Fruit fly (Drosophila melanogaster) whole organism, embryonic: ENCODE measurements around the gene Osi20.
A peak's percentile ranks its signal among the peaks of the same experiment; 100 is the strongest.

Source experiments
- Asciz ChIP-seq: fragments of 200-800 bp; sonication (Bioruptor generic); optimal IDR thresholded peaks from 2 replicates; lab custom pipeline; 2017; ENCODE audit warnings: missing biosample characterization, mild to moderate bottlenecking, missing genetic modification characterization, missing genetic modification reagents
- Atf6 ChIP-seq: fragments of 200-800 bp; sonication (Bioruptor generic); IDR thresholded peaks from 2 replicates; pipeline ENCODE4 v1.3.6; 2022; ENCODE audit warnings: missing biosample characterization, missing genetic modification characterization
- CG1024 ChIP-seq: fragments of 200-800 bp; sonication (Bioruptor generic); IDR thresholded peaks from 2 replicates; pipeline ENCODE4 v1.3.6; 2022; ENCODE audit warnings: missing biosample characterization, missing genetic modification characterization
- CG10366 ChIP-seq: fragments of 200-800 bp; sonication (Bioruptor generic); IDR thresholded peaks from 2 replicates; pipeline ENCODE4 v1.3.6; 2022; ENCODE audit warnings: missing biosample characterization, missing genetic modification characterization
- CG11456 ChIP-seq: fragments of 200-800 bp; sonication (Bioruptor generic); IDR thresholded peaks from 3 replicates; pipeline ENCODE4 v1.3.6; 2022; ENCODE audit warnings: missing biosample characterization, missing genetic modification characterization
- CG13775 ChIP-seq: fragments of 200-800 bp; sonication (Bioruptor generic); optimal IDR thresholded peaks from 3 replicates; lab custom pipeline; 2017; ENCODE audit warnings: missing biosample characterization, mild to moderate bottlenecking, missing genetic modification characterization
- CG14050 ChIP-seq: fragments of 200-800 bp; sonication (Bioruptor generic); IDR thresholded peaks from 3 replicates; pipeline ENCODE4 v1.3.6; 2022; ENCODE audit warnings: missing biosample characterization, missing genetic modification characterization
- CG17328 ChIP-seq: fragments of 200-800 bp; sonication (Bioruptor generic); IDR thresholded peaks from 2 replicates; pipeline ENCODE4 v1.3.6; 2022; ENCODE audit warnings: missing biosample characterization, missing genetic modification characterization
- CG17829 ChIP-seq: fragments of 200-800 bp; optimal IDR thresholded peaks from 2 replicates; lab custom pipeline; 2019; ENCODE audit warnings: missing biosample characterization, mild to moderate bottlenecking, missing genetic modification characterization, moderate library complexity
- CG18599 ChIP-seq: fragments of 200-800 bp; sonication (Bioruptor generic); optimal IDR thresholded peaks from 3 replicates; lab custom pipeline; 2017; ENCODE audit warnings: missing biosample characterization, missing genetic modification characterization, mild to moderate bottlenecking, moderate library complexity, missing genetic modification reagents
- CG2116 ChIP-seq: fragments of 200-800 bp; sonication (Bioruptor generic); optimal IDR thresholded peaks from 3 replicates; lab custom pipeline; 2018; ENCODE audit warnings: missing biosample characterization, mild to moderate bottlenecking, missing genetic modification characterization
- CG2202 ChIP-seq: fragments of 200-800 bp; sonication (Bioruptor generic); optimal IDR thresholded peaks from 2 replicates; lab custom pipeline; 2018; ENCODE audit warnings: missing biosample characterization, mild to moderate bottlenecking, missing genetic modification characterization
- CG2678 ChIP-seq: fragments of 200-800 bp; sonication (Bioruptor generic); optimal IDR thresholded peaks from 3 replicates; lab custom pipeline; 2019; ENCODE audit warnings: missing biosample characterization, mild to moderate bottlenecking, missing genetic modification characterization, moderate library complexity
- CG31224 ChIP-seq: fragments of 200-800 bp; sonication (Bioruptor generic); IDR thresholded peaks from 2 replicates; pipeline ENCODE4 v1.3.6; 2022; ENCODE audit warnings: missing biosample characterization, missing genetic modification characterization
- CG31365 ChIP-seq: fragments of 200-800 bp; sonication (Bioruptor generic); optimal IDR thresholded peaks from 2 replicates; lab custom pipeline; 2018; ENCODE audit warnings: missing biosample characterization, mild to moderate bottlenecking, missing genetic modification characterization
- CG34224 ChIP-seq: fragments of 200-800 bp; sonication (Bioruptor generic); IDR thresholded peaks from 3 replicates; pipeline ENCODE4 v1.3.6; 2022; ENCODE audit warnings: missing biosample characterization, missing genetic modification characterization; ENCODE audit not compliant: partially characterized antibody
- CG3847 ChIP-seq: fragments of 200-800 bp; sonication (Bioruptor generic); IDR thresholded peaks from 2 replicates; pipeline ENCODE4 v1.3.6; 2022; ENCODE audit warnings: missing biosample characterization, missing genetic modification characterization
- CG6175 ChIP-seq: fragments of 200-800 bp; sonication (Bioruptor generic); IDR thresholded peaks from 3 replicates; pipeline ENCODE4 v1.3.6; 2022; ENCODE audit warnings: missing biosample characterization, missing genetic modification characterization
- Dll ChIP-seq: fragments of 200-800 bp; sonication (Bioruptor generic); IDR thresholded peaks from 4 replicates; pipeline ENCODE4 v1.3.6; 2022; ENCODE audit warnings: missing biosample characterization, missing genetic modification characterization; ENCODE audit not compliant: partially characterized antibody
- E2f2 ChIP-seq: fragments of 200-800 bp; sonication (Bioruptor generic); IDR thresholded peaks from 2 replicates; pipeline ENCODE4 v1.3.6; 2022; ENCODE audit warnings: missing biosample characterization, missing genetic modification characterization
- Eip74EF ChIP-seq, 2 experiments: fragments of 200-800 bp in 1 of 2; fragments of >200 bp in 1 of 2; sonication (Bioruptor generic) in 1 of 2; optimal IDR thresholded peaks; 2 replicates each; lab custom pipeline; 2017 to 2019; ENCODE audit warnings: missing biosample characterization in 2 of 2, missing genetic modification characterization in 2 of 2, mild to moderate bottlenecking in 1 of 2, moderate library complexity in 1 of 2
- Fer1 ChIP-seq: fragments of 200-800 bp; sonication (Bioruptor generic); optimal IDR thresholded peaks from 2 replicates; lab custom pipeline; 2017; ENCODE audit warnings: missing biosample characterization, mild to moderate bottlenecking, missing genetic modification characterization
- Hr3 ChIP-seq: fragments of 200-800 bp; sonication (Bioruptor generic); optimal IDR thresholded peaks from 3 replicates; lab custom pipeline; 2016; ENCODE audit warnings: missing biosample characterization, missing genetic modification characterization
- MESR4 ChIP-seq: fragments of 200-800 bp; sonication (Bioruptor generic); optimal IDR thresholded peaks from 2 replicates; lab custom pipeline; 2018; ENCODE audit warnings: missing biosample characterization, mild to moderate bottlenecking, missing genetic modification characterization, moderate library complexity
- Max ChIP-seq: fragments of 200-800 bp; sonication (Bioruptor generic); optimal IDR thresholded peaks from 2 replicates; lab custom pipeline; 2016; ENCODE audit warnings: missing biosample characterization, mild to moderate bottlenecking, missing genetic modification characterization
- NC2β ChIP-seq: fragments of 200-800 bp; sonication (Bioruptor generic); optimal IDR thresholded peaks from 2 replicates; lab custom pipeline; 2016; ENCODE audit warnings: missing biosample characterization, missing genetic modification characterization
- NfI ChIP-seq: fragments of 200-800 bp; sonication (Bioruptor generic); optimal IDR thresholded peaks from 3 replicates; lab custom pipeline; 2018; ENCODE audit warnings: missing biosample characterization, mild to moderate bottlenecking, missing genetic modification characterization, moderate library complexity
- Oli ChIP-seq: fragments of 200-800 bp; sonication (Bioruptor generic); optimal IDR thresholded peaks from 2 replicates; lab custom pipeline; 2018; ENCODE audit warnings: missing biosample characterization, mild to moderate bottlenecking, missing genetic modification characterization, moderate library complexity
- PHDP ChIP-seq: fragments of 200-800 bp; sonication (Bioruptor generic); optimal IDR thresholded peaks from 3 replicates; lab custom pipeline; 2018; ENCODE audit warnings: missing biosample characterization, mild to moderate bottlenecking, missing genetic modification characterization, moderate library complexity
- Sox100B ChIP-seq: fragments of 200-800 bp; sonication (Bioruptor generic); optimal IDR thresholded peaks from 3 replicates; lab custom pipeline; 2018; ENCODE audit warnings: missing biosample characterization, mild to moderate bottlenecking, missing genetic modification characterization
- Tbp ChIP-seq: fragments of >200 bp; optimal IDR thresholded peaks from 2 replicates; lab custom pipeline; 2018; ENCODE audit warnings: missing biosample characterization, missing genetic modification characterization
- Trl ChIP-seq, 3 experiments: fragments of >200 bp in 2 of 3; fragments of 200-800 bp in 1 of 3; sonication (Bioruptor generic) in 1 of 3; optimal IDR thresholded peaks; 2 replicates in 1 of 3; 3 replicates in 2 of 3; lab custom pipeline; 2016 to 2017; ENCODE audit warnings: missing biosample characterization in 1 of 3, missing genetic modification characterization in 1 of 3
- amos ChIP-seq: fragments of 200-800 bp; sonication (Bioruptor generic); IDR thresholded peaks from 2 replicates; pipeline ENCODE4 v1.3.6; 2022; ENCODE audit warnings: missing biosample characterization, missing genetic modification characterization; ENCODE audit not compliant: partially characterized antibody
- ato ChIP-seq: fragments of 200-800 bp; sonication (Bioruptor generic); IDR thresholded peaks from 2 replicates; pipeline ENCODE4 v1.3.6; 2022; ENCODE audit warnings: missing biosample characterization, missing genetic modification characterization; ENCODE audit not compliant: partially characterized antibody
- esg ChIP-seq: fragments of 200-800 bp; sonication (Bioruptor generic); conservative IDR thresholded peaks from 2 replicates; pipeline ENCODE4 v1.3.6; 2022; ENCODE audit warnings: missing biosample characterization, missing genetic modification characterization
- fru ChIP-seq: fragments of >200 bp; optimal IDR thresholded peaks from 2 replicates; lab custom pipeline; 2017
- gro ChIP-seq: fragments of 200-800 bp; sonication (Bioruptor generic); optimal IDR thresholded peaks from 2 replicates; lab custom pipeline; 2016; ENCODE audit warnings: missing biosample characterization, missing genetic modification characterization
- hbn ChIP-seq: fragments of 200-800 bp; sonication (Bioruptor generic); IDR thresholded peaks from 2 replicates; pipeline ENCODE4 v1.3.6; 2022; ENCODE audit warnings: missing biosample characterization, missing genetic modification characterization; ENCODE audit not compliant: partially characterized antibody
- lab ChIP-seq: fragments of 200-800 bp; sonication (Bioruptor generic); optimal IDR thresholded peaks from 3 replicates; lab custom pipeline; 2017; ENCODE audit warnings: missing biosample characterization, missing genetic modification characterization, mild to moderate bottlenecking, moderate library complexity, missing genetic modification reagents
- lbe ChIP-seq: fragments of 200-800 bp; sonication (Bioruptor generic); optimal IDR thresholded peaks from 2 replicates; lab custom pipeline; 2016; ENCODE audit warnings: missing biosample characterization, mild to moderate bottlenecking, missing genetic modification characterization
- pho ChIP-seq: fragments of 200-800 bp; sonication (Bioruptor generic); optimal IDR thresholded peaks from 2 replicates; lab custom pipeline; 2016; ENCODE audit warnings: missing biosample characterization, missing genetic modification characterization
- slbo ChIP-seq: fragments of 200-800 bp; sonication (Bioruptor generic); IDR thresholded peaks from 2 replicates; pipeline ENCODE4 v1.3.6; 2022; ENCODE audit warnings: missing biosample characterization, missing genetic modification characterization
- stc ChIP-seq: fragments of 200-800 bp; sonication (Bioruptor generic); IDR thresholded peaks from 2 replicates; pipeline ENCODE4 v1.3.6; 2022; ENCODE audit warnings: missing biosample characterization, missing genetic modification characterization
- trem ChIP-seq: fragments of 200-800 bp; optimal IDR thresholded peaks from 3 replicates; lab custom pipeline; 2019; ENCODE audit warnings: missing biosample characterization, mild to moderate bottlenecking, missing genetic modification characterization, moderate library complexity
- twi ChIP-seq: fragments of 200-800 bp; optimal IDR thresholded peaks from 2 replicates; lab custom pipeline; 2019; ENCODE audit warnings: missing biosample characterization, mild to moderate bottlenecking, missing genetic modification characterization, moderate library complexity
- wek ChIP-seq: fragments of 200-800 bp; sonication (Bioruptor generic); optimal IDR thresholded peaks from 3 replicates; lab custom pipeline; 2018; ENCODE audit warnings: missing biosample characterization, mild to moderate bottlenecking, missing genetic modification characterization, moderate library complexity
- wor ChIP-seq: fragments of 200-800 bp; sonication (Bioruptor generic); IDR thresholded peaks from 2 replicates; pipeline ENCODE4 v1.3.6; 2022; ENCODE audit warnings: missing biosample characterization, missing genetic modification characterization

Gene Osi20

dm6 chr3R:6373512-6374306 is 33.8 kb downstream of the Osi20 start (continued):
- TF ChIP-seq CG1024 (GFP tag; lab: Robert Waterston, UW) (peak; percentile 17; the same call in 1 of the 2 replicates), CG31224 (GFP tag; lab: Robert Waterston, UW) (0 out of 2 replicates have a peak, but pooled peaks have one; percentile 4), Tbp (GFP tag; lab: Kevin White, UChicago) (no peak), MESR4 (GFP tag; lab: Kevin White, UChicago) (peak; percentile 12), wor (GFP tag; lab: Robert Waterston, UW) (no peak), Trl (optimal IDR thresholded peaks at IDR 0.05; lab: Kevin White, UChicago) (no peak), Trl (GFP tag; optimal IDR thresholded peaks at IDR 0.05; lab: Kevin White, UChicago) (peak; percentile 57), CG31365 (peak; percentile 4), PHDP (tag; lab: Kevin White, UChicago) (peak; percentile 75), CG17829 (peak; percentile 42), twi (peak; percentile 3), lbe (GFP tag; lab: Kevin White, UChicago) (peak; percentile 49), NC2β (GFP tag; lab: Kevin White, UChicago) (no peak), CG34224 (GFP tag; lab: Robert Waterston, UW) (peak; percentile 49; the same call in 1 of the 3 replicates), CG14050 (GFP tag; lab: Robert Waterston, UW) (0 out of 3 replicates have a peak, but pooled peaks have one; percentile 25), Fer1 (GFP tag; lab: Kevin White, UChicago) (peak; percentile 67), CG2116 (peak; percentile 63), CG18599 (peak; percentile 67), pho (GFP tag; lab: Kevin White, UChicago) (peak; percentile 35), ato (GFP tag; lab: Robert Waterston, UW) (no peak), NfI (GFP tag; lab: Kevin White, UChicago) (peak; percentile 10), Oli (tag; lab: Kevin White, UChicago) (peak; percentile 10), CG17328 (GFP tag; lab: Robert Waterston, UW) (no peak), gro (GFP tag; lab: Kevin White, UChicago) (peak; percentile 62), fru (no peak), hbn (peak; percentile 19; the same call in 1 of the 2 replicates), Atf6 (peak; percentile 76), trem (tag; lab: Kevin White, UChicago) (peak; percentile 33), slbo (GFP tag; lab: Robert Waterston, UW) (peak; percentile 48; the same call in 1 of the 2 replicates), Sox100B (GFP tag; lab: Kevin White, UChicago) (peak; percentile 38), CG3847 (GFP tag; lab: Robert Waterston, UW) (peak; percentile 8; the same call in 1 of the 2 replicates), E2f2 (GFP tag; lab: Robert Waterston, UW) (peak; percentile 41; the same call in 1 of the 2 replicates), Asciz (peak; percentile 72), CG6175 (GFP tag; lab: Robert Waterston, UW) (no peak), CG10366 (GFP tag; lab: Robert Waterston, UW) (0 out of 2 replicates have a peak, but pooled peaks have one; percentile 13), Hr3 (GFP tag; lab: Kevin White, UChicago) (peak; percentile 2), stc (GFP tag; lab: Robert Waterston, UW) (peak; percentile 9; the same call in 1 of the 2 replicates), CG2678 (tag; lab: Kevin White, UChicago) (peak; percentile 75), Dll (GFP tag; lab: Robert Waterston, UW) (peak; percentile 61; the same call in 3 of the 4 replicates), amos (GFP tag; lab: Robert Waterston, UW) (no peak), wek (GFP tag; lab: Kevin White, UChicago) (peak; percentile 79), esg (GFP tag; lab: Robert Waterston, UW) (no peak), Max (GFP tag; lab: Kevin White, UChicago) (peak; percentile 71), lab (GFP tag; lab: Kevin White, UChicago) (peak; percentile 83), CG13775 (GFP tag; lab: Kevin White, UChicago) (peak; percentile 35), CG2202 (tag; lab: Kevin White, UChicago) (peak; percentile 22), CG11456 (0 out of 3 replicates have a peak, but pooled peaks have one; percentile 4), Eip74EF (GFP tag; optimal IDR thresholded peaks at IDR 0.05; lab: Kevin White, UChicago) (peak in 1 of 2 experiments; percentile 35)
